Worm (Caenorhabditis elegans): Measurements from ENCODE around the gene F59B10.4.

F59B10.4 gene

DNA sequence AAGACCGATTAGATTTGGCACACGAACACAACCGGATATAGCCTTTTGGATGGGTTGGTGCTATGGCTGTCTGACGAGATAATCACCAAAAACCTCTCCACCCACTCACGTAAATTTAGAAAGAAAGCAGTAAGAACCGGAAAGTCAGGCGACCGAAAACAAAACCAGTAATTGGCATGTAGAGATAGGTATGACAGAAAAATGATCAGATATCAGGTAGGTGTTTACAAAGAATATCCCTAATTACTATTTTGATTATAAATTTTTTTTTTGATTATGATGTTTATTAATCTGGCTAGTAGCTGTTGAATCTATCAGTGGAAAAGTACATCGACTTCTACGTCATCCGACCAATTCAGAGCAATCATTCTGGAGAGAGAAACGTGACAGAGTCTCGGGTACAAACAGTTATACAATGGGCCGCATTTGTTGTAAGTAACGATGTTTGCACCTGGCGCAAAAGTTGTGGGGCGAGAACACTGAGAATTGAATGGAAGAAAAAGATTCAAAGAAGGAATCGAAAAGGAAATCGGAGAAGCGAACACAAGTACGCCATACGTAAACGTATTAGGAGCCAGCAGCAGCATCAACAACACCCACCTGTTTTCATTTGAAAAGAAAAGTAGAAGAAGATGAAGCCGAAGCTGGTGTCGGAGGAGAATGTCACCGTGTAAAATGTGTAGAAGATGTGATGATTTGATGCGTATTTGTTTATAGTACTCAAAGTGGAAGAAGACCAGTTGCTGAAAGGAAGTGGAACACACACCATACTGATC is 32.1 kb upstream of the F59B10.4 start (continued):
- no peak for TF ChIP-seq fkh-10 (GFP tag; optimal IDR thresholded peaks at IDR 0.05)
- peak; percentile 12 for TF ChIP-seq snu-23 (GFP tag; optimal IDR thresholded peaks at IDR 0.05)
- no peak for TF ChIP-seq tlp-1 (tag; optimal IDR thresholded peaks at IDR 0.05)
- no peak for TF ChIP-seq zip-4 (GFP tag; optimal IDR thresholded peaks at IDR 0.05)
- TF ChIP-seq nhr-12 (tag; optimal IDR thresholded peaks at IDR 0.05), result no peak
- TF ChIP-seq efl-1 (optimal IDR thresholded peaks at IDR 0.05), result no peak
- TF ChIP-seq efl-1 (GFP tag; optimal IDR thresholded peaks at IDR 0.05 in 1 of 2), result peak in 1 of 2 experiments; percentile 16
- TF ChIP-seq xbp-1 (tag; optimal IDR thresholded peaks at IDR 0.05), result peak; percentile 5
- peak; percentile 58 for TF ChIP-seq nhr-71 (tag; optimal IDR thresholded peaks at IDR 0.05)
- peak; percentile 39 for TF ChIP-seq nhr-20 (tag; optimal IDR thresholded peaks at IDR 0.05)
- TF ChIP-seq ceh-63 (GFP tag; optimal IDR thresholded peaks at IDR 0.05), result no peak
- TF ChIP-seq hlh-17 (GFP tag; optimal IDR thresholded peaks at IDR 0.05; ENCODE audit: borderline replicate concordance), result no peak
- peak; percentile 12 for TF ChIP-seq lin-39 (tag; optimal IDR thresholded peaks at IDR 0.05)
- TF ChIP-seq elt-3 (tag; optimal IDR thresholded peaks at IDR 0.05), result peak in 1 of 6 experiments; percentile 74
- no peak for TF ChIP-seq ztf-11 (tag; optimal IDR thresholded peaks at IDR 0.05)
- no peak for TF ChIP-seq C34B4.2 (tag; optimal IDR thresholded peaks at IDR 0.05)
- TF ChIP-seq lir-3 (tag; optimal IDR thresholded peaks at IDR 0.05; ENCODE audit: poor library complexity), result no peak
- TF ChIP-seq ztf-4 (tag; optimal IDR thresholded peaks at IDR 0.05), result peak; percentile 23
- TF ChIP-seq unc-30 (tag; optimal IDR thresholded peaks at IDR 0.05), result no peak
- no peak for TF ChIP-seq alr-1 (tag; optimal IDR thresholded peaks at IDR 0.05; ENCODE audit: borderline replicate concordance)
- TF ChIP-seq swsn-7 (tag; optimal IDR thresholded peaks at IDR 0.05), result peak; percentile 23
- peak; percentile 47 for TF ChIP-seq nhr-90 (tag; optimal IDR thresholded peaks at IDR 0.05; ENCODE audit: poor library complexity)
- no peak for TF ChIP-seq sptf-1 (tag; optimal IDR thresholded peaks at IDR 0.05)
- TF ChIP-seq snpc-4 (tag; optimal IDR thresholded peaks at IDR 0.05), result no peak
- peak; percentile 1 for TF ChIP-seq lin-14 (GFP tag; optimal IDR thresholded peaks at IDR 0.05)
- TF ChIP-seq aha-1 (tag; optimal IDR thresholded peaks at IDR 0.05), result no peak
- no peak for TF ChIP-seq mab-9 (GFP tag; IDR thresholded peaks at IDR 0.05)
- TF ChIP-seq ama-1 (optimal IDR thresholded peaks at IDR 0.05), result peak; percentile 25
- TF ChIP-seq pag-3 (tag; optimal IDR thresholded peaks at IDR 0.05; ENCODE audit: borderline replicate concordance, insufficient read depth), result no peak
- no peak for TF ChIP-seq irx-1 (tag; optimal IDR thresholded peaks at IDR 0.05)
- TF ChIP-seq fkh-4 (tag; optimal IDR thresholded peaks at IDR 0.05; ENCODE audit: borderline replicate concordance), result no peak
- peak; percentile 20 for TF ChIP-seq nhr-85 (tag)
- no peak for TF ChIP-seq unc-86 (tag; optimal IDR thresholded peaks at IDR 0.05)
- TF ChIP-seq ces-1 (GFP tag; optimal IDR thresholded peaks at IDR 0.05), result no peak
- TF ChIP-seq nhr-84 (tag; optimal IDR thresholded peaks at IDR 0.05), result no peak
- TF ChIP-seq dsc-1 (tag; optimal IDR thresholded peaks at IDR 0.05), result peak; percentile 32
- peak; percentile 12 for TF ChIP-seq unc-130 (tag; optimal IDR thresholded peaks at IDR 0.05)

- TF ChIP-seq lin-14 (GFP tag; optimal IDR thresholded peaks at IDR 0.05) (peak; percentile 57), lsy-2 (tag; optimal IDR thresholded peaks at IDR 0.05) (peak in 1 of 2 experiments; percentile 44), snu-23 (GFP tag; optimal IDR thresholded peaks at IDR 0.05) (peak; percentile 10), fkh-10 (GFP tag; optimal IDR thresholded peaks at IDR 0.05) (peak; percentile 12), sptf-1 (tag; optimal IDR thresholded peaks at IDR 0.05) (peak; percentile 94), irx-1 (tag; optimal IDR thresholded peaks at IDR 0.05) (no peak), nhr-85 (tag) (peak; percentile 15), efl-3 (GFP tag; optimal IDR thresholded peaks at IDR 0.05) (no peak), unc-86 (tag; optimal IDR thresholded peaks at IDR 0.05) (peak; percentile 4), ama-1 (optimal IDR thresholded peaks at IDR 0.05) (peak; percentile 21), ceh-82 (tag; optimal IDR thresholded peaks at IDR 0.05) (peak in 1 of 3 experiments; percentile 12), fos-1 (tag; optimal IDR thresholded peaks at IDR 0.05) (no peak)
These were observed 31.3 kb upstream of the F59B10.4 start for ce11 chrII:10550173-10550572.

Data from whole organism, L1 larva.